Fruit fly (Drosophila melanogaster): ENCODE measurements around the gene ouib.

Gene ouib

dm6 chr3R:8676560-8677000, 48.7 kb upstream of the ouib start, which contains the start of the genes Unc50, CG11755 and CG8043 (continued):
- TF ChIP-seq PHDP (tag; optimal IDR thresholded peaks at IDR 0.05): no peak
- no peak for TF ChIP-seq Lim3 (GFP tag; IDR thresholded peaks at IDR 0.05)
- peak; percentile 55 for TF ChIP-seq CG18764 (GFP tag; optimal IDR thresholded peaks at IDR 0.05)
- no peak for TF ChIP-seq CG2199 (GFP tag; IDR thresholded peaks at IDR 0.05)
- TF ChIP-seq Bdp1 (GFP tag; optimal IDR thresholded peaks at IDR 0.05): peak; percentile 30
- peak; percentile 30 for TF ChIP-seq CG10431 (GFP tag; optimal IDR thresholded peaks at IDR 0.05)
- no peak for TF ChIP-seq ase (GFP tag; IDR thresholded peaks at IDR 0.05)
- TF ChIP-seq CG14860 (GFP tag; IDR thresholded peaks at IDR 0.05; ENCODE audit: partially characterized antibody): peak; percentile 97
- TF ChIP-seq Elba2 (GFP tag; optimal IDR thresholded peaks at IDR 0.05): no peak
- peak; percentile 88 for TF ChIP-seq CG17361 (GFP tag; IDR thresholded peaks at IDR 0.05)
- no peak for TF ChIP-seq CG11696 (GFP tag; IDR thresholded peaks at IDR 0.05)
- no peak for TF ChIP-seq CG1832 (GFP tag; optimal IDR thresholded peaks at IDR 0.05)
- TF ChIP-seq lov (optimal IDR thresholded peaks at IDR 0.05): no peak
- 0 out of 3 replicates have a peak, but pooled peaks have one; percentile 11 for TF ChIP-seq lov (GFP tag; IDR thresholded peaks at IDR 0.05)
- peak; percentile 99 for TF ChIP-seq sna (GFP tag; IDR thresholded peaks at IDR 0.05; ENCODE audit: partially characterized antibody)
- peak; percentile 55 for TF ChIP-seq Ssrp (tag; optimal IDR thresholded peaks at IDR 0.05)
- TF ChIP-seq Mrtf (GFP tag; IDR thresholded peaks at IDR 0.05): peak; percentile 66; the same call in 2 of the 3 replicates
- TF ChIP-seq CG31224 (GFP tag; IDR thresholded peaks at IDR 0.05): peak; percentile 43
- no peak for TF ChIP-seq CG11560 (tag; IDR thresholded peaks at IDR 0.05)
- no peak for TF ChIP-seq CG1792 (GFP tag; optimal IDR thresholded peaks at IDR 0.05)
- peak; percentile 55; the same call in 1 of the 3 replicates for TF ChIP-seq so (GFP tag; IDR thresholded peaks at IDR 0.05)
- TF ChIP-seq exex (tag; optimal IDR thresholded peaks at IDR 0.05): no peak
- peak; percentile 95 for TF ChIP-seq MBD-R2 (GFP tag; IDR thresholded peaks at IDR 0.05)
- no peak for TF ChIP-seq salm (tag; optimal IDR thresholded peaks at IDR 0.05)
- TF ChIP-seq row (GFP tag; IDR thresholded peaks at IDR 0.05): peak; percentile 99
- TF ChIP-seq ems (GFP tag; optimal IDR thresholded peaks at IDR 0.05): peak; percentile 47
- peak; percentile 49 for TF ChIP-seq CG11723 (GFP tag; optimal IDR thresholded peaks at IDR 0.05)
- no peak for TF ChIP-seq CG18599 (GFP tag; optimal IDR thresholded peaks at IDR 0.05)
- TF ChIP-seq Nf-YB (GFP tag; optimal IDR thresholded peaks at IDR 0.05): peak; percentile 62
- peak; percentile 88 for TF ChIP-seq Sin3A (optimal IDR thresholded peaks at IDR 0.05)
- TF ChIP-seq bcd (GFP tag; optimal IDR thresholded peaks at IDR 0.05): peak; percentile 79
- TF ChIP-seq gfzf (GFP tag; optimal IDR thresholded peaks at IDR 0.05): peak; percentile 85
- peak; percentile 99 for TF ChIP-seq CG2129 (GFP tag; IDR thresholded peaks at IDR 0.05; ENCODE audit: partially characterized antibody)
- peak; percentile 82 for TF ChIP-seq Xrp1 (GFP tag; IDR thresholded peaks at IDR 0.05)
- peak in 1 of 3 experiments; percentile 82 for TF ChIP-seq lola (GFP tag; optimal IDR thresholded peaks at IDR 0.05)
- peak; percentile 83; the same call in 2 of the 3 replicates for TF ChIP-seq CG7963 (GFP tag; IDR thresholded peaks at IDR 0.05; ENCODE audit: partially characterized antibody)
- TF ChIP-seq CG17802 (tag; optimal IDR thresholded peaks at IDR 0.05): no peak
- TF ChIP-seq CG7786 (GFP tag; optimal IDR thresholded peaks at IDR 0.05): peak; percentile 60
- TF ChIP-seq stwl (tag; optimal IDR thresholded peaks at IDR 0.05): no peak
- peak; percentile 60 for TF ChIP-seq chn (GFP tag; optimal IDR thresholded peaks at IDR 0.05)
- no peak for TF ChIP-seq eve (GFP tag; optimal IDR thresholded peaks at IDR 0.05)
- TF ChIP-seq B-H2 (GFP tag; optimal IDR thresholded peaks at IDR 0.05): peak; percentile 80
- peak; percentile 80 for TF ChIP-seq CG18262 (tag; optimal IDR thresholded peaks at IDR 0.05)
- peak; percentile 72 for TF ChIP-seq corto (GFP tag; optimal IDR thresholded peaks at IDR 0.05)
- no peak for TF ChIP-seq pfk (GFP tag; optimal IDR thresholded peaks at IDR 0.05)
- no peak for TF ChIP-seq zf30C (GFP tag; optimal IDR thresholded peaks at IDR 0.05)
- TF ChIP-seq kay (GFP tag; optimal IDR thresholded peaks at IDR 0.05): peak; percentile 59
- peak; percentile 78 for TF ChIP-seq vfl (GFP tag; optimal IDR thresholded peaks at IDR 0.05)
- TF ChIP-seq Ada2b (GFP tag; IDR thresholded peaks at IDR 0.05): peak; percentile 36; the same call in 1 of the 2 replicates
- peak; percentile 70 for TF ChIP-seq jumu (GFP tag; optimal IDR thresholded peaks at IDR 0.05)
- TF ChIP-seq E2f2 (GFP tag; IDR thresholded peaks at IDR 0.05): peak; percentile 47; the same call in 1 of the 2 replicates
